Fruit fly (Drosophila melanogaster) whole organism, wandering third instar larva: ENCODE data around the gene CG42397.

ENCODE experiments used
- Abd-B ChIP-seq: fragments of >200 bp; optimal IDR thresholded peaks from 2 replicates; lab custom pipeline; 2017; ENCODE audit warnings: missing biosample characterization, missing genetic modification characterization
- CG32264 ChIP-seq: fragments of 200-800 bp; sonication (Bioruptor generic); optimal IDR thresholded peaks from 2 replicates; lab custom pipeline; 2016; ENCODE audit warnings: missing biosample characterization, missing genetic modification characterization
- CG9705 ChIP-seq: fragments of 200-800 bp; sonication (Bioruptor generic); optimal IDR thresholded peaks from 2 replicates; lab custom pipeline; 2018; ENCODE audit warnings: missing biosample characterization, mild to moderate bottlenecking, missing genetic modification characterization
- CrebA ChIP-seq: fragments of 200-800 bp; sonication (Bioruptor generic); optimal IDR thresholded peaks from 2 replicates; lab custom pipeline; 2016; ENCODE audit warnings: missing biosample characterization, mild to moderate bottlenecking, missing genetic modification characterization, borderline replicate concordance
- Dfd ChIP-seq: fragments of >200 bp; optimal IDR thresholded peaks from 2 replicates; lab custom pipeline; 2017; ENCODE audit warnings: missing biosample characterization, missing genetic modification characterization
- Dif ChIP-seq: fragments of 200-275, 200-300 bp; sonication (Bioruptor generic); optimal IDR thresholded peaks from 2 replicates; lab custom pipeline; 2018; ENCODE audit warnings: missing biosample characterization, missing genetic modification characterization; ENCODE audit not compliant: partially characterized antibody
- GATAd ChIP-seq: sonication (Bioruptor generic); optimal IDR thresholded peaks from 2 replicates; lab custom pipeline; 2016; ENCODE audit warnings: missing biosample characterization, missing genetic modification characterization
- HLH106 ChIP-seq: fragments of 200-800 bp; optimal IDR thresholded peaks from 3 replicates; lab custom pipeline; 2019; ENCODE audit warnings: missing biosample characterization, mild to moderate bottlenecking, missing genetic modification characterization, moderate library complexity
- Hnf4 ChIP-seq: fragments of 200-800 bp; sonication (Bioruptor generic); optimal IDR thresholded peaks from 2 replicates; lab custom pipeline; 2016; ENCODE audit warnings: missing biosample characterization, mild to moderate bottlenecking, missing genetic modification characterization
- Hr78 ChIP-seq: fragments of >200 bp; optimal IDR thresholded peaks from 2 replicates; lab custom pipeline; 2017; ENCODE audit warnings: missing biosample characterization, missing genetic modification characterization
- Hr83 ChIP-seq: fragments of 200-300 bp; sonication (Bioruptor generic); optimal IDR thresholded peaks from 2 replicates; lab custom pipeline; 2016; ENCODE audit warnings: missing biosample characterization, mild to moderate bottlenecking, missing genetic modification characterization, moderate library complexity; ENCODE audit not compliant: poor library complexity, severe bottlenecking
- Jra ChIP-seq: sonication (Bioruptor generic); optimal IDR thresholded peaks from 2 replicates; lab custom pipeline; 2016; ENCODE audit warnings: missing biosample characterization, missing genetic modification characterization
- Mio ChIP-seq: sonication (Bioruptor generic); optimal IDR thresholded peaks from 2 replicates; lab custom pipeline; 2016; ENCODE audit warnings: missing biosample characterization, missing genetic modification characterization
- Myc ChIP-seq: fragments of >200 bp; optimal IDR thresholded peaks from 2 replicates; lab custom pipeline; 2017
- N ChIP-seq: fragments of >200 bp; optimal IDR thresholded peaks from 2 replicates; lab custom pipeline; 2018; ENCODE audit warnings: missing biosample characterization, missing external identifiers, missing genetic modification characterization
- OdsH ChIP-seq: fragments of 200-800 bp; sonication (Bioruptor generic); optimal IDR thresholded peaks from 2 replicates; lab custom pipeline; 2016; ENCODE audit warnings: missing biosample characterization, mild to moderate bottlenecking, missing genetic modification characterization
- Rel ChIP-seq, 2 experiments: fragments of 200-800 bp; sonication (Bioruptor generic) in 1 of 2; optimal IDR thresholded peaks; 2 replicates in 1 of 2; 3 replicates in 1 of 2; lab custom pipeline; 2016 to 2019; ENCODE audit warnings: mild to moderate bottlenecking in 2 of 2, missing biosample characterization in 2 of 2, missing genetic modification characterization in 2 of 2, moderate library complexity in 1 of 2
- Vsx2 ChIP-seq: fragments of 200-300, 225-300 bp; sonication (Bioruptor generic); optimal IDR thresholded peaks from 2 replicates; lab custom pipeline; 2018; ENCODE audit warnings: missing biosample characterization, missing genetic modification characterization; ENCODE audit not compliant: partially characterized antibody
- br ChIP-seq: fragments of 200-800 bp; sonication (Bioruptor generic); optimal IDR thresholded peaks from 2 replicates; lab custom pipeline; 2016; ENCODE audit warnings: missing biosample characterization, missing genetic modification characterization
- brk ChIP-seq: fragments of 200-800 bp; sonication (Bioruptor generic); optimal IDR thresholded peaks from 2 replicates; lab custom pipeline; 2016; ENCODE audit warnings: missing biosample characterization, mild to moderate bottlenecking, missing genetic modification characterization
- dl ChIP-seq, 2 experiments: fragments of 175-275, 200-275 bp in 1 of 2; fragments of 200-275 bp in 1 of 2; sonication (Bioruptor generic); optimal IDR thresholded peaks; lab custom pipeline; 2018; ENCODE audit warnings: mild to moderate bottlenecking in 2 of 2, missing biosample characterization in 2 of 2, missing genetic modification characterization in 2 of 2, moderate library complexity in 2 of 2; ENCODE audit not compliant: partially characterized antibody in 2 of 2, insufficient read depth in 1 of 2
- dmrt93B ChIP-seq: fragments of 200-800 bp; sonication (Bioruptor generic); optimal IDR thresholded peaks from 2 replicates; lab custom pipeline; 2018; ENCODE audit warnings: missing biosample characterization, mild to moderate bottlenecking, missing genetic modification characterization
- dsf ChIP-seq: sonication (Bioruptor generic); optimal IDR thresholded peaks from 2 replicates; lab custom pipeline; 2016; ENCODE audit warnings: missing biosample characterization, missing genetic modification characterization, borderline replicate concordance
- ey ChIP-seq: fragments of 200-800 bp; sonication (Bioruptor generic); optimal IDR thresholded peaks from 2 replicates; lab custom pipeline; 2016; ENCODE audit warnings: missing biosample characterization, missing genetic modification characterization
- foxo ChIP-seq, 2 experiments: fragments of 200-800 bp; sonication (Bioruptor generic); optimal IDR thresholded peaks; 2 replicates in 1 of 2; 3 replicates in 1 of 2; lab custom pipeline; 2016 to 2017; ENCODE audit warnings: missing biosample characterization in 2 of 2, missing genetic modification characterization in 2 of 2
- fru ChIP-seq: fragments of 200-800 bp; sonication (Bioruptor generic); optimal IDR thresholded peaks from 3 replicates; lab custom pipeline; 2016; ENCODE audit warnings: missing biosample characterization, mild to moderate bottlenecking, missing genetic modification characterization
- pan ChIP-seq: fragments of >200 bp; optimal IDR thresholded peaks from 2 replicates; lab custom pipeline; 2017
- psq ChIP-seq: fragments of 200-800 bp; sonication (Bioruptor generic); optimal IDR thresholded peaks from 3 replicates; lab custom pipeline; 2017; ENCODE audit warnings: missing biosample characterization, mild to moderate bottlenecking, missing genetic modification characterization, moderate library complexity
- rgr ChIP-seq: fragments of 200-800 bp; sonication (Bioruptor generic); optimal IDR thresholded peaks from 3 replicates; lab custom pipeline; 2016; ENCODE audit warnings: missing biosample characterization, mild to moderate bottlenecking, missing genetic modification characterization
- sv ChIP-seq: fragments of 200-800 bp; sonication (Bioruptor generic); optimal IDR thresholded peaks from 3 replicates; lab custom pipeline; 2016; ENCODE audit warnings: missing biosample characterization, missing genetic modification characterization
- tai ChIP-seq: sonication (Bioruptor generic); optimal IDR thresholded peaks from 2 replicates; lab custom pipeline; 2016; ENCODE audit warnings: missing biosample characterization, missing genetic modification characterization
- usp ChIP-seq: fragments of >200 bp; optimal IDR thresholded peaks from 2 replicates; lab custom pipeline; 2017; ENCODE audit warnings: missing biosample characterization, missing genetic modification characterization

Gene CG42397

DNA sequence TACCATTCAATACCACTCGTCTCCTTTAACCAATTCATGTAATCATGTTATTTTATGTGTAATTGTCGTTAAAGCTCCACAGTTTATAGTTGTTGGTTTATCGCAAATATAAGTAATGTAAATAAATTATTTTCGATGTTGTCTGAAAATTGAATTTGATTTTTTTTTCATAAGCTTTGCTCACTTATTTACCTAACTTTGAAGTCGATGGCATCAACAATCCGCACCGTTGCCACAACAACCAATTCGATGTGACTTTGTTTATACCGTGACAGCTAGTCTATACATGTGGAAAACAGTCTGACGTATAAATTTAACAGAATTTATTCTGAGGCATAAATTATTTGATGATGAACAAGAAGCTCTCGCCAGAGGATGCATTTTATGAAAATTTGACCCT is 16.8 kb upstream of the CG42397 start, which contains the start of gene CG6931:
CG6931 (plus strand) TSS at position 301 of the 400 bp plus-strand sequence.
- TF ChIP-seq usp (GFP tag; lab: Kevin White, UChicago) (no peak), Vsx2 (GFP tag; lab: Kevin White, UChicago) (no peak), CrebA (GFP tag; lab: Kevin White, UChicago) (no peak), Hr78 (GFP tag; lab: Kevin White, UChicago) (no peak), sv (GFP tag; lab: Kevin White, UChicago) (no peak), CG32264 (GFP tag; lab: Kevin White, UChicago) (no peak), Dif (GFP tag; lab: Kevin White, UChicago) (no peak), OdsH (GFP tag; lab: Kevin White, UChicago) (no peak), N (GFP tag; lab: Kevin White, UChicago) (no peak), Rel (GFP tag; optimal IDR thresholded peaks at IDR 0.05; lab: Kevin White, UChicago) (no peak), Rel (tag; optimal IDR thresholded peaks at IDR 0.05; lab: Kevin White, UChicago) (no peak), Myc (lab: Kevin White, UChicago) (no peak), psq (GFP tag; lab: Kevin White, UChicago) (no peak), foxo (GFP tag; optimal IDR thresholded peaks at IDR 0.05; lab: Kevin White, UChicago) (no peak), CG9705 (GFP tag; lab: Kevin White, UChicago) (no peak), Jra (GFP tag; lab: Kevin White, UChicago) (no peak)

DNA sequence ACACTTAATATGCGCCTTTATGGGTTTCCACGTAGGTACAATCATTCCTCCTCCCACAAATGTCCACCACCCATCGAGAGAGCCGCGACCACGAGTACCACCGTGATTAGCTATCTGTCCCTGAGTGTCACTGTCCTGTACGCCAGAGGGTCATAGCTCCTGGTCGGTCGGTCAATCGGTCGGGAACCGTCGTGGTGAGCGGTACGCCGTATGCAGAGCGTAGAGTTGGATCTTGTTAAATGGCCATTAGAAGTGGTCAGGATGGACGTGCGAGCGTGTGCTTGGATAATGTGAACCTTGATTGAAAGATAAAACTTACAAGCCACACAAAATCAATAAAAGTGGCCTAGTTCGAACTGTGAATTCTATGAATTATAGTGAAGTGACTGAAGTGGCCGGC is 11.0 kb upstream of the CG42397 start, which contains the start of gene CG6938:
CG6938 (plus strand) TSS at position 301 of the 400 bp plus-strand sequence.
- TF ChIP-seq N (GFP tag; lab: Kevin White, UChicago), result no peak
- TF ChIP-seq Dfd (GFP tag; lab: Kevin White, UChicago), result no peak
- TF ChIP-seq ey (GFP tag; lab: Kevin White, UChicago), result no peak
- no peak for TF ChIP-seq rgr (GFP tag; lab: Kevin White, UChicago)
- no peak for TF ChIP-seq OdsH (GFP tag; lab: Kevin White, UChicago)
- TF ChIP-seq tai (GFP tag; lab: Kevin White, UChicago), result no peak
- no peak for TF ChIP-seq Myc (lab: Kevin White, UChicago)
- TF ChIP-seq usp (GFP tag; lab: Kevin White, UChicago), result no peak
- TF ChIP-seq Jra (GFP tag; lab: Kevin White, UChicago), result no peak
- no peak for TF ChIP-seq HLH106 (tag; lab: Kevin White, UChicago)
- no peak for TF ChIP-seq sv (GFP tag; lab: Kevin White, UChicago)
- no peak for TF ChIP-seq CG9705 (GFP tag; lab: Kevin White, UChicago)
- TF ChIP-seq Mio (GFP tag; lab: Kevin White, UChicago), result no peak
- TF ChIP-seq dsf (GFP tag; lab: Kevin White, UChicago), result no peak

DNA sequence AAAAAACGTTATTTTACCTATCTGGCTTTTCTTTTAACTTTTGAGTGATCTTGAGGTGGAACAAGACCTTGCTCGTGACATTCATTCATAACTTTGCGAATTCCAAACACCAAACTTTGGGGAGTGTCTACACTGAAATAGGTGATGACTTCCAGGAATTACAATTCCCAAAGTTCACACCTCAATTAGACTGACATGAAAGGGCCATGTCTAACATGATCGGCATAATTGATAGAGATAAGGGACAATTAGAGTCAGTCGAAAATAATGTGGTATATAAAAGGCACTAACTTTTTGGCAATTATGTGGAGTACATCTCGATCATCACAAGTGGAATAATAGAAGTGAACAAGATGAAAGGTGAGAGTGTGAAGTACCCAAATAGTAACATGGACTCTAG is 2.2 kb upstream of the CG42397 start, which contains the start of gene CG43896:
CG43896 (plus strand) TSS at position 301 of the 400 bp plus-strand sequence.
- TF ChIP-seq GATAd (GFP tag; lab: Kevin White, UChicago) (no peak), sv (GFP tag; lab: Kevin White, UChicago) (no peak), dmrt93B (GFP tag; lab: Kevin White, UChicago) (no peak), foxo (GFP tag; optimal IDR thresholded peaks at IDR 0.05; lab: Kevin White, UChicago) (no peak), br (GFP tag; lab: Kevin White, UChicago) (no peak), OdsH (GFP tag; lab: Kevin White, UChicago) (no peak), CG9705 (GFP tag; lab: Kevin White, UChicago) (no peak), CrebA (GFP tag; lab: Kevin White, UChicago) (no peak), tai (GFP tag; lab: Kevin White, UChicago) (no peak), psq (GFP tag; lab: Kevin White, UChicago) (no peak)

DNA sequence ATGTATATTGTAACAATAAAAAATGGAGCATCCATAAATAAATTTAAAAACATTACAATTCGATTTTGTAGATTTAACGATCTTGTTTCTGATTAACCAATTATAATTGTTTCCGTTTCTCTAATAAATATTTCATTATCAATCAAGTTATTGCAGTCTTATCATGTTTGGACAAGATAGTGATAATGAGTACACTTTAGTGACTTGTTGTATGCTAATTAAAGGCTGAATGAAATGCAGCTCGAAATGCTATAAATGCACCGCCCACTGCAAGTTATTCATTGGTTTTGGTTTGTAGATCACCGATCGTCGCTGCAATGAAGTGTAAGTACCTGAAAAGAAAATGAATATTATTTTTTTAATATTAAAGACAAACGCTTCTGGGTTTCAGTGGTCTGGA is 1.0 kb upstream of the CG42397 start, which contains the start of gene CG14125:
CG14125 (plus strand) TSS at position 301 of the 400 bp plus-strand sequence.
- TF ChIP-seq brk (GFP tag; lab: Kevin White, UChicago) (no peak), sv (GFP tag; lab: Kevin White, UChicago) (no peak), dl (GFP tag; optimal IDR thresholded peaks at IDR 0.05; lab: Kevin White, UChicago; ENCODE audit: insufficient read depth in 1 of 2, partially characterized antibody in 2 of 2) (no peak), fru (no peak), foxo (GFP tag; optimal IDR thresholded peaks at IDR 0.05; lab: Kevin White, UChicago) (no peak), Hr78 (GFP tag; lab: Kevin White, UChicago) (no peak), CrebA (GFP tag; lab: Kevin White, UChicago) (no peak), Abd-B (no peak), Hr83 (GFP tag; lab: Kevin White, UChicago) (no peak), Hnf4 (no peak), OdsH (GFP tag; lab: Kevin White, UChicago) (no peak), pan (lab: Kevin White, UChicago) (no peak), psq (GFP tag; lab: Kevin White, UChicago) (no peak), ey (GFP tag; lab: Kevin White, UChicago) (no peak), N (GFP tag; lab: Kevin White, UChicago) (no peak), Vsx2 (GFP tag; lab: Kevin White, UChicago) (no peak), usp (GFP tag; lab: Kevin White, UChicago) (no peak)
